Worm (Caenorhabditis elegans): ENCODE data around the gene txdc-9.

ce11 chrIII:6463679-6464078, 31.7 kb downstream of the txdc-9 start, which contains the start of gene dlc-1:
- no peak for TF ChIP-seq mef-2 (tag; optimal IDR thresholded peaks at IDR 0.05)
- TF ChIP-seq nhr-237 (tag; optimal IDR thresholded peaks at IDR 0.05) = no peak
